Fruit fly (Drosophila melanogaster): Measurements from ENCODE around the gene Gr23a.

The Gr23a gene

DNA sequence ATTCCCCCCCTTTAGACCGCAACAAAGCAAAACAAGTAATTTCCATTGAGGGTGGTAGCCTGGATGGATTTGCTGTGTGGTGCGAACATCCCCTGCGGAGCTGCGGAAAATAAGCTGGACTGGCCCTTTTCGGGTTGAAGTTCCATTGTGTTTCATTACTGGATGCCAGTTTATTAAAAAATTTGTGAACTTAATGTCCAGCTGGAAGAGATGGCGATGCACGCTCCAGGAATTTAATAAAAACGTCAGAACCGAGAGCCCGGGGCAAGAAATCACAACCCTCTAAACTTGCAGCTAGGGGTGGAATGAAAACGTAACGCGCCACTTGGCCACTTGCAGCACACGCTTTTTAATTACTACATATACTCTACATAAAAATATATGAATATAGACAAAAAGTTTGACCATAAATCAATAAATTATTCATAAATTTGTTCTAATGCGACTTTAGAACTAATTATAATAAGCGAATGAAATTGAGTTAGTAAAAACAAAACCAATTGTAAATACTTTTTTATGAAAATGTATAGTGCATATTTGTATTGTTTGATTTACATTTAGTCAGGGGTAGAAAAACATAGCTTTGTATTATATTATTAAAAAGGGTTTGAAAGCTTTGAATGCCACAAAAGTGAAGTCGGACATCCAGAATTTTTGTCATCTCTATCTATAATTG is 33.2 kb upstream of the Gr23a start (continued):
- TF ChIP-seq Chrac-16 (GFP tag; optimal IDR thresholded peaks at IDR 0.05), result no peak
- TF ChIP-seq kay (GFP tag; optimal IDR thresholded peaks at IDR 0.05), result no peak
- TF ChIP-seq CG11695 (GFP tag; IDR thresholded peaks at IDR 0.05), result no peak
- TF ChIP-seq lmd (GFP tag; IDR thresholded peaks at IDR 0.05), result no peak
- no peak for TF ChIP-seq Usf (GFP tag; optimal IDR thresholded peaks at IDR 0.05)
- TF ChIP-seq CG6689 (GFP tag; IDR thresholded peaks at IDR 0.05), result no peak
- no peak for TF ChIP-seq CG8290 (GFP tag; optimal IDR thresholded peaks at IDR 0.05)
- no peak for TF ChIP-seq CG8290 (tag; optimal IDR thresholded peaks at IDR 0.05)
- TF ChIP-seq Xrp1 (GFP tag; IDR thresholded peaks at IDR 0.05), result no peak
- no peak for TF ChIP-seq CG11560 (tag; IDR thresholded peaks at IDR 0.05)
- no peak for TF ChIP-seq Dfd (GFP tag; optimal IDR thresholded peaks at IDR 0.05)
- no peak for TF ChIP-seq CG14965 (GFP tag; optimal IDR thresholded peaks at IDR 0.05; ENCODE audit: borderline replicate concordance)
- no peak for TF ChIP-seq sna (GFP tag; IDR thresholded peaks at IDR 0.05; ENCODE audit: partially characterized antibody)
- TF ChIP-seq Doc3 (GFP tag; IDR thresholded peaks at IDR 0.05; ENCODE audit: partially characterized antibody), result no peak
- TF ChIP-seq Sin3A (optimal IDR thresholded peaks at IDR 0.05), result no peak
- TF ChIP-seq sc (optimal IDR thresholded peaks at IDR 0.05), result no peak
- TF ChIP-seq sc (GFP tag; optimal IDR thresholded peaks at IDR 0.05), result no peak
- no peak for TF ChIP-seq CG18476 (GFP tag; optimal IDR thresholded peaks at IDR 0.05)
- no peak for TF ChIP-seq Meics (GFP tag; optimal IDR thresholded peaks at IDR 0.05)
- 0 out of 2 replicates have a peak, but pooled peaks have one; percentile 17 for TF ChIP-seq CG32532 (GFP tag; IDR thresholded peaks at IDR 0.05)
- no peak for TF ChIP-seq zfh2 (GFP tag; optimal IDR thresholded peaks at IDR 0.05)
- TF ChIP-seq sens (GFP tag), result peak; percentile 31
- TF ChIP-seq Neu2 (GFP tag; optimal IDR thresholded peaks at IDR 0.05; ENCODE audit: borderline replicate concordance), result no peak
- no peak for TF ChIP-seq mam (GFP tag; optimal IDR thresholded peaks at IDR 0.05)
- TF ChIP-seq mirr (GFP tag; optimal IDR thresholded peaks at IDR 0.05), result no peak
- TF ChIP-seq CG12104 (GFP tag; optimal IDR thresholded peaks at IDR 0.05), result no peak
- peak; percentile 64 for TF ChIP-seq abd-A (tag; optimal IDR thresholded peaks at IDR 0.05)
- no peak for TF ChIP-seq CG30020 (tag; optimal IDR thresholded peaks at IDR 0.05)
- no peak for TF ChIP-seq jigr1 (GFP tag; IDR thresholded peaks at IDR 0.05)
- no peak for TF ChIP-seq tll (GFP tag; optimal IDR thresholded peaks at IDR 0.05)
- TF ChIP-seq ATbp (GFP tag; optimal IDR thresholded peaks at IDR 0.05), result peak; percentile 13
- TF ChIP-seq sd (tag; optimal IDR thresholded peaks at IDR 0.05), result peak; percentile 68
- TF ChIP-seq CG14667 (GFP tag; IDR thresholded peaks at IDR 0.05), result no peak
- peak; percentile 50 for TF ChIP-seq Sox102F (GFP tag; optimal IDR thresholded peaks at IDR 0.05)
- no peak for TF ChIP-seq Camta (GFP tag; optimal IDR thresholded peaks at IDR 0.05)
- no peak for TF ChIP-seq chm (GFP tag; IDR thresholded peaks at IDR 0.05)
- no peak for TF ChIP-seq en (GFP tag; optimal IDR thresholded peaks at IDR 0.05)
- no peak for TF ChIP-seq Dp (GFP tag; optimal IDR thresholded peaks at IDR 0.05)
- no peak for TF ChIP-seq Mad (GFP tag; optimal IDR thresholded peaks at IDR 0.05)
- no peak for TF ChIP-seq lbe (GFP tag; optimal IDR thresholded peaks at IDR 0.05)
- TF ChIP-seq NK7.1 (GFP tag; optimal IDR thresholded peaks at IDR 0.05), result no peak
- TF ChIP-seq CG17385 (GFP tag; optimal IDR thresholded peaks at IDR 0.05), result peak; percentile 12
- TF ChIP-seq CG9797 (GFP tag; optimal IDR thresholded peaks at IDR 0.05), result no peak

DNA sequence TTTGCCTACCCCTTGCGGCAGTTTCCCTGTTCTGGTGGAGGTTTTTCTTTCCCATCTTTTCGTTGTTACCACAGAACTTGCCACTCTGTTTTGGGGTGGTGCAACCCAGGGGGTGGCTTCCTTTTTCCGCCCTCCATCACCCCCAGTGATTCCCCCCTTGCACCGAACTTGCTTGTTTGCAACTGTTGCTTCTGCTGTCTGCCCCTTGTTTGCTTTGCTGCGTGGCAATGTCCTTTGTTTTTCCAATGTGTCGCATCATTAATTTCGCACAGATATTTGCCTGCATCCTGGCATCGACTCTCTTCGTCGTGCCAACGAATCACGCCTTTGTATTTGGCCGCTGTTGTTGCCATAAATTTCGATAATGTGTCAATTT is 32.6 kb upstream of the Gr23a start:
- TF ChIP-seq Med (GFP tag), result peak; percentile 31
- TF ChIP-seq CG3163 (GFP tag; optimal IDR thresholded peaks at IDR 0.05), result no peak
- TF ChIP-seq crol (GFP tag; IDR thresholded peaks at IDR 0.05), result peak; percentile 52
- peak; percentile 92 for TF ChIP-seq scrt (GFP tag; optimal IDR thresholded peaks at IDR 0.05)
- peak; percentile 31 for TF ChIP-seq nerfin-1 (tag; optimal IDR thresholded peaks at IDR 0.05)
- TF ChIP-seq Blimp-1 (GFP tag; optimal IDR thresholded peaks at IDR 0.05), result no peak

All from whole organism, embryonic.